Worm (Caenorhabditis elegans) whole organism, early embryonic: ENCODE data around the gene C46F2.1.

Experiments
- F13C5.2 ChIP-seq: sonication (generic microtip); optimal IDR thresholded peaks from 2 replicates; lab custom pipeline; 2017; ENCODE audit warnings: mild to moderate bottlenecking, missing genetic modification characterization, inconsistent platforms, missing compliant biosample characterization
- aly-1 ChIP-seq: sonication (generic microtip); optimal IDR thresholded peaks from 2 replicates; lab custom pipeline; 2016; ENCODE audit warnings: missing genetic modification characterization, missing compliant biosample characterization
- ama-1 ChIP-seq: fragments of 150-350 bp; optimal IDR thresholded peaks from 2 replicates; lab custom pipeline; 2014
- flt-1 ChIP-seq: fragments of 200-800 bp; sonication (Bioruptor generic); IDR thresholded peaks from 2 replicates; pipeline ENCODE4 v1.3.6; 2022; ENCODE audit warnings: missing genetic modification characterization, missing compliant biosample characterization
- hnd-1 ChIP-seq: sonication (generic microtip); optimal IDR thresholded peaks from 2 replicates; lab custom pipeline; 2016; ENCODE audit warnings: missing genetic modification characterization, missing compliant biosample characterization
- tbx-37 ChIP-seq: fragments of 200-800 bp; sonication (Bioruptor generic); conservative IDR thresholded peaks from 2 replicates; pipeline ENCODE4 v1.3.6; 2022; ENCODE audit warnings: missing genetic modification reagents, missing genetic modification characterization, missing compliant biosample characterization

ce11 chrX:8053008-8053441 is 24.8 kb upstream of the C46F2.1 start:
- no peak for TF ChIP-seq aly-1 (tag; lab: Kevin White, UChicago)
- no peak for TF ChIP-seq flt-1
- no peak for TF ChIP-seq F13C5.2 (tag; lab: Kevin White, UChicago)
- TF ChIP-seq hnd-1 (tag; lab: Kevin White, UChicago) = no peak
- TF ChIP-seq tbx-37 = no peak
- TF ChIP-seq ama-1 (lab: Kevin White, UChicago) = no peak
